Fruit fly (Drosophila melanogaster) whole organism, prepupa: ENCODE data around the gene CG5265.

ENCODE experiments used
- CG11294 ChIP-seq: fragments of 200-800 bp; sonication (Bioruptor generic); IDR thresholded peaks from 2 replicates; pipeline ENCODE4 v1.3.6; 2022; ENCODE audit warnings: missing biosample characterization, missing genetic modification characterization
- CG11902 ChIP-seq: fragments of 200-800 bp; sonication (Bioruptor generic); optimal IDR thresholded peaks from 3 replicates; lab custom pipeline; 2016; ENCODE audit warnings: missing biosample characterization, missing genetic modification characterization
- CG15336 ChIP-seq: fragments of 200-800 bp; sonication (Bioruptor generic); IDR thresholded peaks from 2 replicates; pipeline ENCODE4 v1.3.6; 2022; ENCODE audit warnings: missing biosample characterization, missing genetic modification characterization
- CG1621 ChIP-seq: fragments of 200-800 bp; sonication (Bioruptor generic); optimal IDR thresholded peaks from 3 replicates; lab custom pipeline; 2018; ENCODE audit warnings: missing biosample characterization, mild to moderate bottlenecking, missing genetic modification characterization
- CG16779 ChIP-seq: fragments of 200-800 bp; sonication (Bioruptor generic); optimal IDR thresholded peaks from 3 replicates; lab custom pipeline; 2017; ENCODE audit warnings: missing biosample characterization, mild to moderate bottlenecking, missing genetic modification characterization
- CG3032 ChIP-seq: fragments of 200-800 bp; optimal IDR thresholded peaks from 2 replicates; lab custom pipeline; 2019; ENCODE audit warnings: missing biosample characterization, mild to moderate bottlenecking, missing genetic modification characterization, moderate library complexity
- CG31627 ChIP-seq: fragments of 200-800 bp; sonication (Bioruptor generic); optimal IDR thresholded peaks from 3 replicates; lab custom pipeline; 2016; ENCODE audit warnings: missing biosample characterization, missing genetic modification characterization
- CG32006 ChIP-seq: fragments of 200-800 bp; sonication (Bioruptor generic); optimal IDR thresholded peaks from 3 replicates; lab custom pipeline; 2017; ENCODE audit warnings: missing biosample characterization, mild to moderate bottlenecking, missing genetic modification characterization
- CG34406 ChIP-seq: fragments of 200-800 bp; sonication (Bioruptor generic); optimal IDR thresholded peaks from 3 replicates; lab custom pipeline; 2016; ENCODE audit warnings: missing biosample characterization, missing genetic modification characterization
- CG3919 ChIP-seq: fragments of 200-800 bp; sonication (Bioruptor generic); optimal IDR thresholded peaks from 3 replicates; lab custom pipeline; 2016; ENCODE audit warnings: missing biosample characterization, missing genetic modification characterization
- CG4318 ChIP-seq: fragments of 200-800 bp; sonication (Bioruptor generic); optimal IDR thresholded peaks from 3 replicates; lab custom pipeline; 2017; ENCODE audit warnings: missing biosample characterization, mild to moderate bottlenecking, missing genetic modification characterization
- CG6276 ChIP-seq: fragments of 200-800 bp; sonication (Bioruptor generic); optimal IDR thresholded peaks from 2 replicates; lab custom pipeline; 2017; ENCODE audit warnings: missing biosample characterization, mild to moderate bottlenecking, missing genetic modification characterization
- CG6792 ChIP-seq: fragments of 200-800 bp; sonication (Bioruptor generic); optimal IDR thresholded peaks from 3 replicates; lab custom pipeline; 2016; ENCODE audit warnings: missing biosample characterization, missing genetic modification characterization
- CG6808 ChIP-seq: fragments of 200-800 bp; sonication (Bioruptor generic); optimal IDR thresholded peaks from 3 replicates; lab custom pipeline; 2017; ENCODE audit warnings: missing biosample characterization, missing genetic modification characterization, mild to moderate bottlenecking, moderate library complexity, missing genetic modification reagents
- CG6854 ChIP-seq: fragments of 200-800 bp; sonication (Bioruptor generic); optimal IDR thresholded peaks from 2 replicates; lab custom pipeline; 2017; ENCODE audit warnings: missing biosample characterization, mild to moderate bottlenecking, missing genetic modification characterization
- CG7368 ChIP-seq: fragments of 200-800 bp; sonication (Bioruptor generic); optimal IDR thresholded peaks from 3 replicates; lab custom pipeline; 2016; ENCODE audit warnings: missing biosample characterization, missing genetic modification characterization
- CG8119 ChIP-seq: fragments of 200-800 bp; sonication (Bioruptor generic); IDR thresholded peaks from 3 replicates; pipeline ENCODE4 v1.3.6; 2022; ENCODE audit warnings: missing biosample characterization, missing genetic modification characterization
- CG8319 ChIP-seq: fragments of 200-800 bp; sonication (Bioruptor generic); optimal IDR thresholded peaks from 3 replicates; lab custom pipeline; 2016; ENCODE audit warnings: missing biosample characterization, missing genetic modification characterization
- CG8632 ChIP-seq: fragments of 200-800 bp; sonication (Bioruptor generic); optimal IDR thresholded peaks from 3 replicates; lab custom pipeline; 2016; ENCODE audit warnings: missing biosample characterization, missing genetic modification characterization
- CG9139 ChIP-seq: fragments of 200-800 bp; sonication (Bioruptor generic); optimal IDR thresholded peaks from 3 replicates; lab custom pipeline; 2017; ENCODE audit warnings: missing biosample characterization, mild to moderate bottlenecking, missing genetic modification characterization
- Eip78C ChIP-seq: fragments of 200-800 bp; sonication (Bioruptor generic); peaks from one replicate; lab custom pipeline; 2016; ENCODE audit warnings: missing biosample characterization, missing genetic modification characterization
- Ets21C ChIP-seq: fragments of 200-800 bp; sonication (Bioruptor generic); optimal IDR thresholded peaks from 3 replicates; lab custom pipeline; 2016; ENCODE audit warnings: missing biosample characterization, missing genetic modification characterization
- Ets96B ChIP-seq: fragments of 200-800 bp; optimal IDR thresholded peaks from 2 replicates; lab custom pipeline; 2019; ENCODE audit warnings: missing biosample characterization, mild to moderate bottlenecking, missing genetic modification characterization, moderate library complexity
- Gug ChIP-seq: fragments of 200-800 bp; sonication (Bioruptor generic); IDR thresholded peaks from 2 replicates; pipeline ENCODE4 v1.3.6; 2022; ENCODE audit warnings: missing biosample characterization, missing genetic modification characterization
- Hr38 ChIP-seq: sonication (Bioruptor generic); optimal IDR thresholded peaks from 2 replicates; lab custom pipeline; 2016; ENCODE audit warnings: missing biosample characterization, missing genetic modification characterization
- Hr39 ChIP-seq: fragments of 200-800 bp; sonication (Bioruptor generic); optimal IDR thresholded peaks from 2 replicates; lab custom pipeline; 2016; ENCODE audit warnings: missing biosample characterization, missing genetic modification characterization
- Lpt ChIP-seq: fragments of 200-800 bp; sonication (Bioruptor generic); optimal IDR thresholded peaks from 3 replicates; lab custom pipeline; 2016; ENCODE audit warnings: missing biosample characterization, missing genetic modification characterization
- Met ChIP-seq: fragments of 200-800 bp; sonication (Bioruptor generic); optimal IDR thresholded peaks from 3 replicates; lab custom pipeline; 2016; ENCODE audit warnings: missing biosample characterization, missing genetic modification characterization
- Sox102F ChIP-seq: fragments of 200-800 bp; sonication (Bioruptor generic); optimal IDR thresholded peaks from 2 replicates; lab custom pipeline; 2016; ENCODE audit warnings: missing biosample characterization, mild to moderate bottlenecking, missing genetic modification characterization
- Sox14 ChIP-seq: fragments of 200-800 bp; sonication (Bioruptor generic); optimal IDR thresholded peaks from 3 replicates; lab custom pipeline; 2016; ENCODE audit warnings: missing biosample characterization, missing genetic modification characterization
- achi ChIP-seq: fragments of 200-800 bp; sonication (Bioruptor generic); optimal IDR thresholded peaks from 3 replicates; lab custom pipeline; 2016; ENCODE audit warnings: missing biosample characterization, missing genetic modification characterization
- acj6 ChIP-seq: fragments of 200-800 bp; sonication (Bioruptor generic); optimal IDR thresholded peaks from 3 replicates; lab custom pipeline; 2016; ENCODE audit warnings: missing biosample characterization, missing genetic modification characterization
- dsx ChIP-seq: fragments of 200-800 bp; optimal IDR thresholded peaks from 3 replicates; lab custom pipeline; 2019; ENCODE audit warnings: missing biosample characterization, mild to moderate bottlenecking, missing genetic modification characterization, moderate library complexity; ENCODE audit not compliant: poor library complexity, severe bottlenecking
- eg ChIP-seq: fragments of 200-800 bp; sonication (Bioruptor generic); IDR thresholded peaks from 3 replicates; pipeline ENCODE4 v1.3.6; 2022; ENCODE audit warnings: missing biosample characterization, missing genetic modification characterization
- fkh ChIP-seq: fragments of 200-800 bp; sonication (Bioruptor generic); optimal IDR thresholded peaks from 3 replicates; lab custom pipeline; 2017; ENCODE audit warnings: missing biosample characterization, mild to moderate bottlenecking, missing genetic modification characterization, moderate library complexity
- pdm3 ChIP-seq: fragments of 200-800 bp; sonication (Bioruptor generic); optimal IDR thresholded peaks from 3 replicates; lab custom pipeline; 2016; ENCODE audit warnings: missing biosample characterization, missing genetic modification characterization
- salr ChIP-seq, 2 experiments: fragments of 200-800 bp; sonication (Bioruptor generic); optimal IDR thresholded peaks; 3 replicates each; lab custom pipeline; 2016 to 2018; ENCODE audit warnings: missing biosample characterization in 2 of 2, missing genetic modification characterization in 2 of 2, mild to moderate bottlenecking in 1 of 2
- spab ChIP-seq: fragments of 200-800 bp; sonication (Bioruptor generic); optimal IDR thresholded peaks from 2 replicates; lab custom pipeline; 2017; ENCODE audit warnings: missing biosample characterization, mild to moderate bottlenecking, missing genetic modification characterization, missing genetic modification reagents
- ss ChIP-seq, 2 experiments: fragments of 200-800 bp; sonication (Bioruptor generic); optimal IDR thresholded peaks; 2 replicates in 1 of 2; 3 replicates in 1 of 2; lab custom pipeline; 2017 to 2018; ENCODE audit warnings: mild to moderate bottlenecking in 2 of 2, missing biosample characterization in 2 of 2, missing genetic modification characterization in 2 of 2, moderate library complexity in 1 of 2
- svp ChIP-seq: fragments of 200-800 bp; sonication (Bioruptor generic); peaks from one replicate; lab custom pipeline; 2016; ENCODE audit warnings: missing biosample characterization, missing genetic modification characterization

The CG5265 gene

DNA sequence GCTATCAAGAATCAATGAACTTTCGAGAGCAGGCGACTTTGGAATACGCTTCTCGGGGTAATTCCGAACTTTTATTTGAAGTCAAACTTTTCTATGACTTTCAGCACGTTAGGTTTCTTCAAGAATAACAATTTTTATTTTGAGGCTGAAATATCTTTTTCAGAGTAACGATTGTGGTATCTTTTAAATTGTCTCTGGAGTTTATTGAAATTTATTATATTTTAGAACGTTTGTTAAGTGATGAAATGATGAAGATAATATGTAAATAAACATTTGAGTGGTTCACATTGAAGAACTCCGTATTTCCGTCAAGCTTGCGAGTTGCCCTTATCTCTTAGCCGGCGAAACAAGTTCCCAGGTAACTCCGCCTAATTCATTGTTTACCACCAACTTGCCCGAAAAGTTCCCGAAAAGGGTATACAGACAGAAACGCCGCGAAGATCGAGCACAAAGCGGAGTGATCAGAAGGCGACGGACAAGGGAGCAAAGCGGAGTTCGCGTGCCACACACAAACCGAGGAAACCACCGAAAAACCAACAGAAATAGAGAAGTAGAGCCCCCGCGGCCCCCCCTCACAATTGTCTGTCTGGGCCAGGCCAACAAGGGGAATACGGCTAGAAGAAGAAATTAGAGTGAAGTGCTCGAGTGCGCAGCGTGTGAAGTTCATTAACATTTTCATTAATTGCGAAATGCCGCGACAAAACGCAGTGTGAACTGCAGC, 21.0 kb upstream of the CG5265 start (continued):
- no peak for TF ChIP-seq Gug (GFP tag; lab: Robert Waterston, UW)
- TF ChIP-seq fkh, result peak; percentile 50
- peak; percentile 14 for TF ChIP-seq CG6854 (GFP tag; lab: Kevin White, UChicago)
- TF ChIP-seq Lpt, result no peak
- peak; percentile 32 to 38 for TF ChIP-seq ss (GFP tag; optimal IDR thresholded peaks at IDR 0.05; lab: Kevin White, UChicago)
- TF ChIP-seq Eip78C (GFP tag; lab: Kevin White, UChicago), result peak; percentile 92
- peak; percentile 10 for TF ChIP-seq CG1621 (tag; lab: Kevin White, UChicago)
- peak; percentile 55 for TF ChIP-seq CG3919
- TF ChIP-seq Sox102F, result peak; percentile 77
- peak; percentile 65 for TF ChIP-seq CG6808 (GFP tag; lab: Kevin White, UChicago)
- no peak for TF ChIP-seq Hr38
- peak; percentile 44 for TF ChIP-seq CG4318 (GFP tag; lab: Kevin White, UChicago)
- TF ChIP-seq CG16779 (tag; lab: Kevin White, UChicago), result no peak
- TF ChIP-seq CG11902, result peak; percentile 43
- TF ChIP-seq CG8319 (GFP tag; lab: Kevin White, UChicago), result peak; percentile 33
- TF ChIP-seq CG31627 (GFP tag; lab: Kevin White, UChicago), result peak; percentile 75
- TF ChIP-seq pdm3 (GFP tag; lab: Kevin White, UChicago), result peak; percentile 71
- TF ChIP-seq CG3032 (tag; lab: Kevin White, UChicago), result peak; percentile 74
- TF ChIP-seq CG7368 (GFP tag; lab: Kevin White, UChicago), result no peak
- peak; percentile 91 for TF ChIP-seq svp (GFP tag; lab: Kevin White, UChicago)
- TF ChIP-seq CG6276 (GFP tag; lab: Kevin White, UChicago), result peak; percentile 37
- TF ChIP-seq Ets21C (GFP tag; lab: Kevin White, UChicago), result peak; percentile 38
- TF ChIP-seq CG6792 (GFP tag; lab: Kevin White, UChicago), result peak; percentile 48
- TF ChIP-seq CG11294 (GFP tag; lab: Robert Waterston, UW), result no peak
- TF ChIP-seq dsx, result peak; percentile 63
- TF ChIP-seq acj6 (GFP tag; lab: Kevin White, UChicago), result peak; percentile 64
- peak; percentile 75 for TF ChIP-seq Sox14 (GFP tag; lab: Kevin White, UChicago)
- TF ChIP-seq Ets96B (tag; lab: Kevin White, UChicago), result peak; percentile 59
- TF ChIP-seq eg (GFP tag; lab: Robert Waterston, UW), result no peak
- peak; percentile 39 for TF ChIP-seq CG9139 (GFP tag; lab: Kevin White, UChicago)
- TF ChIP-seq salr (GFP tag; optimal IDR thresholded peaks at IDR 0.05; lab: Kevin White, UChicago), result peak; percentile 3 to 23
- TF ChIP-seq Hr39 (GFP tag; lab: Kevin White, UChicago), result peak; percentile 69
- TF ChIP-seq CG34406 (GFP tag; lab: Kevin White, UChicago), result peak; percentile 54
- TF ChIP-seq CG32006 (GFP tag; lab: Kevin White, UChicago), result peak; percentile 63
- TF ChIP-seq Met (GFP tag; lab: Kevin White, UChicago), result peak; percentile 83
- TF ChIP-seq achi (GFP tag; lab: Kevin White, UChicago), result peak; percentile 58

DNA sequence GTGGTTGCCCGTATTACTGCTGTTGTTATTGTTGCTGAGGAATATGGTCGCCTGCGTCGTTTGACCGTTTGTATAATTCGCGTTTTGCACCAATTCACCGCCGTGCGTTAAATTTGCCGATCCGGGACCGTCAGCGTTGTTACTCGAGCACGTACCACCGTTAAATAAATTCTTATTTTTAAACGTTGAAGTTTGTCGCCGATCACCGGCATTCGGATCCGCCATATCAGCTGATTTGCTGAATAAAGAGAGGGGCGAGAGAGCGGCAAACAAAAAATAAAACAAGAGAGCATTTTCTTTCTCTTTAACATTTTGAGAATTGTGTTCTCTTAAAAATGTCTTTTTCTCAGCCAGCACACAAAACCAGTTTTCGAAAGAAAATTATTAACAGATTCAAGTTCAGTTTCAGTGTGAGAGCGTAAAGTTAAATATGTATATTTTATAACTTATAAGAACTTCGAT, 19.9 kb upstream of the CG5265 start:
- TF ChIP-seq Sox102F, result peak; percentile 68
- no peak for TF ChIP-seq CG32006 (GFP tag; lab: Kevin White, UChicago)
- no peak for TF ChIP-seq Gug (GFP tag; lab: Robert Waterston, UW)
- no peak for TF ChIP-seq CG8119 (GFP tag; lab: Robert Waterston, UW)
- peak; percentile 17 for TF ChIP-seq CG16779 (tag; lab: Kevin White, UChicago)
- peak; percentile 43 for TF ChIP-seq CG1621 (tag; lab: Kevin White, UChicago)
- TF ChIP-seq Eip78C (GFP tag; lab: Kevin White, UChicago), result peak; percentile 51
- peak in 1 of 2 experiments; percentile 51 for TF ChIP-seq ss (GFP tag; optimal IDR thresholded peaks at IDR 0.05; lab: Kevin White, UChicago)
- no peak for TF ChIP-seq Hr39 (GFP tag; lab: Kevin White, UChicago)
- peak; percentile 7; the same call in 1 of the 3 replicates for TF ChIP-seq eg (GFP tag; lab: Robert Waterston, UW)
- TF ChIP-seq CG15336 (GFP tag; lab: Robert Waterston, UW), result peak; percentile 30; the same call in 1 of the 2 replicates
- peak; percentile 8 for TF ChIP-seq CG8632 (GFP tag; lab: Kevin White, UChicago)
- TF ChIP-seq spab (GFP tag; lab: Kevin White, UChicago), result no peak
- peak; percentile 8 for TF ChIP-seq CG6808 (GFP tag; lab: Kevin White, UChicago)
- TF ChIP-seq CG6276 (GFP tag; lab: Kevin White, UChicago), result peak; percentile 52
- TF ChIP-seq CG11902, result no peak
- TF ChIP-seq CG6854 (GFP tag; lab: Kevin White, UChicago), result peak; percentile 81
